Fruit fly (Drosophila melanogaster) whole organism: ENCODE data around the gene Ndfip.

Experiments used
- CG8478 ChIP-seq: fragments of >200 bp; optimal IDR thresholded peaks from 2 replicates; lab custom pipeline; 2018; ENCODE audit warnings: inconsistent platforms
- Dll ChIP-seq: fragments of >200 bp; optimal IDR thresholded peaks from 2 replicates; lab custom pipeline; 2017
- EcR ChIP-seq, 2 experiments: fragments of >200 bp; optimal IDR thresholded peaks; 2 replicates each; lab custom pipeline; 2017; ENCODE audit warnings: missing biosample characterization in 2 of 2, missing genetic modification characterization in 2 of 2, missing genetic modification reagents in 2 of 2
- pan ChIP-seq: fragments of >200 bp; optimal IDR thresholded peaks from 2 replicates; lab custom pipeline; 2017
- psq ChIP-seq: fragments of >200 bp; optimal IDR thresholded peaks from 2 replicates; lab custom pipeline; 2017
- usp ChIP-seq: fragments of >200 bp; optimal IDR thresholded peaks from 2 replicates; lab custom pipeline; 2017; ENCODE audit warnings: missing biosample characterization, missing genetic modification characterization, mixed read lengths

dm6 chr3L:17625014-17625413 is 29.1 kb downstream of the Ndfip start:
- TF ChIP-seq EcR (GFP tag; optimal IDR thresholded peaks at IDR 0.05; lab: Kevin White, UChicago) (no peak), psq (no peak), Dll (lab: Kevin White, UChicago) (no peak), CG8478 (lab: Kevin White, UChicago) (no peak), pan (lab: Kevin White, UChicago) (no peak), usp (GFP tag; lab: Kevin White, UChicago) (no peak)
